Fruit fly (Drosophila melanogaster): ENCODE results near the gene CG3982.
A peak's percentile ranks its signal among the peaks of the same experiment; 100 is the strongest.

Gene CG3982

DNA sequence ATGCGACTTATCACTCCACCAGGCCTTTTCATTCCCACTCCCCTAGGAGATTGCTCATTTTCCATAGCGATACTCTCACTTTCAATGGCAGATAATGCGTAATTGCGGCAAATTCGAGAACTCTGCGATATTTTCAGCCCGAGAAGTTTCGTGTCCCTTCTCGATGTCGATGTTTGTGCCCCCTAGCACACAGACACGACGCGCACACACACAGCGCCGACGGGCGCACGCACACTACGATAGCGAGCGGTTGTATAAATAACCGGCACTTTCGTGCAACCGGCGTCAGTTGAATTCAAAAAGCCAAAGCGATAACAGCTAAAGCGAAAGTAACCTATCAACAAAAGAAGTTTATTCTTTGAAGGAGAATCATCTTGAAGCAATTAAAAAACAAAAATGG lies 35.6 kb downstream of the CG3982 start, which contains the start of gene Hsp23 (continued):
- no peak for TF ChIP-seq CG32532 (GFP tag; IDR thresholded peaks at IDR 0.05)
- TF ChIP-seq CG17802 (tag; optimal IDR thresholded peaks at IDR 0.05): no peak
- no peak for TF ChIP-seq Dip2 (GFP tag; IDR thresholded peaks at IDR 0.05)
- no peak for TF ChIP-seq Lpt (GFP tag; optimal IDR thresholded peaks at IDR 0.05)
- no peak for TF ChIP-seq CG10147 (GFP tag; optimal IDR thresholded peaks at IDR 0.05)
- no peak for TF ChIP-seq gsb-n (tag; optimal IDR thresholded peaks at IDR 0.05)
- TF ChIP-seq Myb (GFP tag; optimal IDR thresholded peaks at IDR 0.05): no peak
- no peak for TF ChIP-seq danr (GFP tag; IDR thresholded peaks at IDR 0.05)
- TF ChIP-seq CG12391 (tag; optimal IDR thresholded peaks at IDR 0.05): no peak
- no peak for TF ChIP-seq CG6683 (GFP tag; optimal IDR thresholded peaks at IDR 0.05)
- TF ChIP-seq nom (GFP tag; optimal IDR thresholded peaks at IDR 0.05): peak; percentile 42
- no peak for TF ChIP-seq CkIIα-i1 (GFP tag; IDR thresholded peaks at IDR 0.05)
- TF ChIP-seq CG8290 (GFP tag; optimal IDR thresholded peaks at IDR 0.05): no peak
- TF ChIP-seq CG8290 (tag; optimal IDR thresholded peaks at IDR 0.05): no peak
- TF ChIP-seq CG43689 (GFP tag; IDR thresholded peaks at IDR 0.05): no peak
- no peak for TF ChIP-seq psq (GFP tag; optimal IDR thresholded peaks at IDR 0.05)
- TF ChIP-seq nerfin-2 (GFP tag; IDR thresholded peaks at IDR 0.05; ENCODE audit: partially characterized antibody): no peak; the same call in 1 of the 2 replicates
- TF ChIP-seq tgo (GFP tag; IDR thresholded peaks at IDR 0.05): no peak
- TF ChIP-seq az2 (GFP tag; optimal IDR thresholded peaks at IDR 0.05): no peak
- no peak for TF ChIP-seq dmrt99B (tag; optimal IDR thresholded peaks at IDR 0.05)
- TF ChIP-seq lmd (GFP tag; IDR thresholded peaks at IDR 0.05): no peak
- no peak for TF ChIP-seq NfI (GFP tag; optimal IDR thresholded peaks at IDR 0.05)
- TF ChIP-seq fd64A (GFP tag; optimal IDR thresholded peaks at IDR 0.05): no peak
- TF ChIP-seq CG4707 (GFP tag; optimal IDR thresholded peaks at IDR 0.05): no peak
- no peak for TF ChIP-seq CG17359 (tag; optimal IDR thresholded peaks at IDR 0.05)
- no peak for TF ChIP-seq Antp (GFP tag; optimal IDR thresholded peaks at IDR 0.05)
- no peak for TF ChIP-seq sd (tag; optimal IDR thresholded peaks at IDR 0.05)
- TF ChIP-seq her (GFP tag; optimal IDR thresholded peaks at IDR 0.05): no peak
- no peak for TF ChIP-seq gce (GFP tag; IDR thresholded peaks at IDR 0.05)
- TF ChIP-seq crol (GFP tag; IDR thresholded peaks at IDR 0.05): no peak
- no peak for TF ChIP-seq CG17912 (GFP tag; optimal IDR thresholded peaks at IDR 0.05)
- no peak for TF ChIP-seq Tbp (GFP tag; optimal IDR thresholded peaks at IDR 0.05)
- TF ChIP-seq CG1603 (tag; optimal IDR thresholded peaks at IDR 0.05): peak; percentile 9
- peak; percentile 44 for TF ChIP-seq Scr (GFP tag; IDR thresholded peaks at IDR 0.05; ENCODE audit: partially characterized antibody)
- no peak for TF ChIP-seq Camta (GFP tag; optimal IDR thresholded peaks at IDR 0.05)
- TF ChIP-seq CG4730 (GFP tag; IDR thresholded peaks at IDR 0.05): no peak
- TF ChIP-seq ems (GFP tag; optimal IDR thresholded peaks at IDR 0.05): no peak
- no peak for TF ChIP-seq dmrt11E (tag; optimal IDR thresholded peaks at IDR 0.05)

DNA sequence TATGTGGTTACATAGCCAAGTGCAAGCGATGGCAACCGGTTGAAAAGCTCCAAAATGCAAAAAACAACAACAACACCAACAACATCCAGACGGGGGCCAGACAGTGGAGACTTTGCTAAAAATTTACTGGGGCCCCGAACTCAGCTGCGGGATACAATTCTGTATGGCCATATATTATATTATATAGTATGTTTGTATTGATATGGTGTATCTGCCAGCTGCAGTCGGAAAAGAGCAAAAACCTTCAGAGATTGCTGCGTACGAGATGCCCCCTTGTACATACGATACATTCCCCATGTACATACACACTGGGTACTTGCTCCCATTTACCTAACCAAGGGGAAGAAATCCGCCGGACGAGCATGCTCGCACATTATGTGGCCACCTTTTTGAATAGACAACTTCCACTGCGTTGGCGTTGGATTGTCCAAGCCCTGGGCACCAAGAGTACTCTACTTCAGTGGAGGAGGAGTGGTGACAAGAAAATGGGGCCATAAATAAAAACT lies 36.8 kb downstream of the CG3982 start:
- no peak for TF ChIP-seq bsh (GFP tag; optimal IDR thresholded peaks at IDR 0.05)
- no peak for TF ChIP-seq jing (GFP tag; optimal IDR thresholded peaks at IDR 0.05)
- TF ChIP-seq lbe (GFP tag; optimal IDR thresholded peaks at IDR 0.05): peak; percentile 16
- TF ChIP-seq CG18011 (GFP tag; optimal IDR thresholded peaks at IDR 0.05): peak; percentile 9
- no peak for TF ChIP-seq nerfin-1 (tag; optimal IDR thresholded peaks at IDR 0.05)
- no peak for TF ChIP-seq grn (GFP tag; optimal IDR thresholded peaks at IDR 0.05)
- TF ChIP-seq CG9876 (GFP tag; optimal IDR thresholded peaks at IDR 0.05): no peak
- no peak for TF ChIP-seq CG3407 (GFP tag; optimal IDR thresholded peaks at IDR 0.05)
- TF ChIP-seq CG16779 (GFP tag; IDR thresholded peaks at IDR 0.05): no peak
- no peak for TF ChIP-seq CG1529 (GFP tag; optimal IDR thresholded peaks at IDR 0.05)
- no peak for TF ChIP-seq CG1603 (tag; optimal IDR thresholded peaks at IDR 0.05)
- TF ChIP-seq CG13424 (tag; optimal IDR thresholded peaks at IDR 0.05): no peak
- TF ChIP-seq Drgx (GFP tag; IDR thresholded peaks at IDR 0.05): peak; percentile 2; the same call in 1 of the 2 replicates
- TF ChIP-seq HHEX (GFP tag; optimal IDR thresholded peaks at IDR 0.05): no peak
- TF ChIP-seq nau (GFP tag; optimal IDR thresholded peaks at IDR 0.05): no peak
- no peak for TF ChIP-seq MESR4 (GFP tag; optimal IDR thresholded peaks at IDR 0.05)
- no peak for TF ChIP-seq Ada2b (GFP tag; IDR thresholded peaks at IDR 0.05)

All from whole organism, embryonic.